Fruit fly (Drosophila melanogaster) whole organism, embryonic: ENCODE results near the gene CG3764.

Source experiments
- Antp ChIP-seq: fragments of 200-800 bp; sonication (Bioruptor generic); optimal IDR thresholded peaks from 3 replicates; lab custom pipeline; 2016; ENCODE audit warnings: missing biosample characterization, missing genetic modification characterization
- Awh ChIP-seq: fragments of 200-800 bp; sonication (Bioruptor generic); IDR thresholded peaks from 2 replicates; pipeline ENCODE4, ENCODE4 v1.3.6; 2022; ENCODE audit warnings: missing biosample characterization, missing genetic modification characterization
- B-H1 ChIP-seq: fragments of 200-800 bp; sonication (Bioruptor generic); IDR thresholded peaks from 3 replicates; pipeline ENCODE4 v1.3.6; 2022; ENCODE audit warnings: missing biosample characterization, missing genetic modification characterization
- Blimp-1 ChIP-seq: fragments of 200-800 bp; sonication (Bioruptor generic); optimal IDR thresholded peaks from 3 replicates; lab custom pipeline; 2018; ENCODE audit warnings: missing biosample characterization, missing genetic modification characterization, mild to moderate bottlenecking, moderate library complexity, missing genetic modification reagents
- CG11085 ChIP-seq: fragments of 200-800 bp; sonication (Bioruptor generic); IDR thresholded peaks from 2 replicates; pipeline ENCODE4 v1.3.6; 2022; ENCODE audit warnings: missing biosample characterization, missing genetic modification characterization
- CG11093 ChIP-seq: fragments of 200-800 bp; sonication (Bioruptor generic); IDR thresholded peaks from 3 replicates; pipeline ENCODE4 v1.3.6; 2022; ENCODE audit warnings: missing biosample characterization, missing genetic modification characterization
- CG11398 ChIP-seq: fragments of 200-800 bp; sonication (Bioruptor generic); optimal IDR thresholded peaks from 2 replicates; lab custom pipeline; 2016; ENCODE audit warnings: missing biosample characterization, missing genetic modification characterization
- CG11723 ChIP-seq: fragments of 200-800 bp; sonication (Bioruptor generic); optimal IDR thresholded peaks from 2 replicates; lab custom pipeline; 2017; ENCODE audit warnings: missing biosample characterization, mild to moderate bottlenecking, missing genetic modification characterization
- CG12659 ChIP-seq: fragments of 200-800 bp; sonication (Bioruptor generic); optimal IDR thresholded peaks from 3 replicates; lab custom pipeline; 2017; ENCODE audit warnings: mild to moderate bottlenecking, missing biosample characterization, missing genetic modification reagents, missing genetic modification characterization
- CG13424 ChIP-seq: fragments of 200-800 bp; sonication (Bioruptor generic); optimal IDR thresholded peaks from 2 replicates; lab custom pipeline; 2019; ENCODE audit warnings: missing biosample characterization, mild to moderate bottlenecking, missing genetic modification characterization, moderate library complexity
- CG14667 ChIP-seq: fragments of 200-800 bp; sonication (Bioruptor generic); IDR thresholded peaks from 2 replicates; pipeline ENCODE4 v1.3.6; 2022; ENCODE audit warnings: missing biosample characterization, missing genetic modification characterization
- CG14860 ChIP-seq: fragments of 200-800 bp; sonication (Bioruptor generic); IDR thresholded peaks from 3 replicates; pipeline ENCODE4 v1.3.6; 2022; ENCODE audit warnings: missing biosample characterization, missing genetic modification characterization; ENCODE audit not compliant: partially characterized antibody
- CG17361 ChIP-seq: fragments of 200-800 bp; sonication (Bioruptor generic); IDR thresholded peaks from 3 replicates; pipeline ENCODE4 v1.3.6; 2022; ENCODE audit warnings: missing biosample characterization, missing genetic modification characterization
- CG17912 ChIP-seq: fragments of 200-800 bp; sonication (Bioruptor generic); optimal IDR thresholded peaks from 2 replicates; lab custom pipeline; 2018; ENCODE audit warnings: missing biosample characterization, mild to moderate bottlenecking, missing genetic modification characterization
- CG18262 ChIP-seq: fragments of 200-800 bp; optimal IDR thresholded peaks from 3 replicates; lab custom pipeline; 2019; ENCODE audit warnings: missing biosample characterization, mild to moderate bottlenecking, missing genetic modification characterization, moderate library complexity
- CG18764 ChIP-seq: fragments of 200-800 bp; sonication (Bioruptor generic); optimal IDR thresholded peaks from 3 replicates; lab custom pipeline; 2016; ENCODE audit warnings: missing biosample characterization, missing genetic modification characterization
- CG2116 ChIP-seq: fragments of 200-800 bp; sonication (Bioruptor generic); optimal IDR thresholded peaks from 3 replicates; lab custom pipeline; 2018; ENCODE audit warnings: missing biosample characterization, mild to moderate bottlenecking, missing genetic modification characterization
- CG2120 ChIP-seq: fragments of 200-800 bp; sonication (Bioruptor generic); optimal IDR thresholded peaks from 3 replicates; lab custom pipeline; 2016; ENCODE audit warnings: missing biosample characterization, missing genetic modification characterization
- CG2678 ChIP-seq: fragments of 200-800 bp; sonication (Bioruptor generic); optimal IDR thresholded peaks from 3 replicates; lab custom pipeline; 2019; ENCODE audit warnings: missing biosample characterization, mild to moderate bottlenecking, missing genetic modification characterization, moderate library complexity
- CG2712 ChIP-seq: fragments of 200-800 bp; optimal IDR thresholded peaks from 3 replicates; lab custom pipeline; 2019; ENCODE audit warnings: missing biosample characterization, mild to moderate bottlenecking, missing genetic modification characterization, moderate library complexity
- CG2889 ChIP-seq: fragments of 200-800 bp; sonication (Bioruptor generic); IDR thresholded peaks from 3 replicates; pipeline ENCODE4 v1.3.6; 2022; ENCODE audit warnings: missing biosample characterization, missing genetic modification characterization
- CG31441 ChIP-seq: fragments of 200-800 bp; sonication (Bioruptor generic); IDR thresholded peaks from 2 replicates; pipeline ENCODE4 v1.3.6; 2022; ENCODE audit warnings: missing biosample characterization, missing genetic modification characterization
- CG33213 ChIP-seq: fragments of 200-800 bp; sonication (Bioruptor generic); optimal IDR thresholded peaks from 3 replicates; lab custom pipeline; 2016; ENCODE audit warnings: missing biosample characterization, missing genetic modification characterization
- CG34376 ChIP-seq: fragments of 200-800 bp; sonication (Bioruptor generic); optimal IDR thresholded peaks from 2 replicates; lab custom pipeline; 2018; ENCODE audit warnings: missing biosample characterization, mild to moderate bottlenecking, missing genetic modification characterization
- CG7372 ChIP-seq: fragments of 200-800 bp; sonication (Bioruptor generic); IDR thresholded peaks from 2 replicates; pipeline ENCODE4 v1.3.6; 2022; ENCODE audit warnings: missing biosample characterization, missing genetic modification characterization
- CG8765 ChIP-seq: fragments of 200-800 bp; sonication (Bioruptor generic); IDR thresholded peaks from 2 replicates; pipeline ENCODE4 v1.3.6; 2022; ENCODE audit warnings: missing biosample characterization, missing genetic modification characterization
- CG9817 ChIP-seq: fragments of 200-800 bp; sonication (Bioruptor generic); optimal IDR thresholded peaks from 2 replicates; lab custom pipeline; 2018; ENCODE audit warnings: missing biosample characterization, mild to moderate bottlenecking, missing genetic modification characterization, moderate library complexity
- GATAe ChIP-seq: fragments of 200-800 bp; sonication (Bioruptor generic); conservative IDR thresholded peaks from 2 replicates; pipeline ENCODE4 v1.3.6; 2022; ENCODE audit warnings: missing biosample characterization, missing genetic modification characterization
- Hand ChIP-seq: fragments of 200-800 bp; sonication (Bioruptor generic); optimal IDR thresholded peaks from 2 replicates; lab custom pipeline; 2017; ENCODE audit warnings: mild to moderate bottlenecking, missing biosample characterization, missing genetic modification reagents, missing genetic modification characterization
- Hmx ChIP-seq: fragments of 200-800 bp; sonication (Bioruptor generic); optimal IDR thresholded peaks from 2 replicates; lab custom pipeline; 2016; ENCODE audit warnings: missing biosample characterization, missing genetic modification characterization
- Hr39 ChIP-seq: fragments of >200 bp; optimal IDR thresholded peaks from 2 replicates; lab custom pipeline; 2017
- Nf-YA ChIP-seq: fragments of 200-800 bp; sonication (Bioruptor generic); IDR thresholded peaks from 2 replicates; pipeline ENCODE4 v1.3.6; 2022; ENCODE audit warnings: missing biosample characterization, missing genetic modification characterization
- Nf-YC ChIP-seq: fragments of 200-800 bp; optimal IDR thresholded peaks from 3 replicates; lab custom pipeline; 2019; ENCODE audit warnings: missing biosample characterization, mild to moderate bottlenecking, missing genetic modification characterization, moderate library complexity
- Oli ChIP-seq: fragments of 200-800 bp; sonication (Bioruptor generic); optimal IDR thresholded peaks from 2 replicates; lab custom pipeline; 2018; ENCODE audit warnings: missing biosample characterization, mild to moderate bottlenecking, missing genetic modification characterization, moderate library complexity
- Rfx ChIP-seq: fragments of 200-800 bp; sonication (Bioruptor generic); IDR thresholded peaks from 2 replicates; pipeline ENCODE4 v1.3.6; 2022; ENCODE audit warnings: missing biosample characterization, missing genetic modification characterization
- Sox100B ChIP-seq: fragments of 200-800 bp; sonication (Bioruptor generic); optimal IDR thresholded peaks from 3 replicates; lab custom pipeline; 2018; ENCODE audit warnings: missing biosample characterization, mild to moderate bottlenecking, missing genetic modification characterization
- amos ChIP-seq: fragments of 200-800 bp; sonication (Bioruptor generic); IDR thresholded peaks from 2 replicates; pipeline ENCODE4 v1.3.6; 2022; ENCODE audit warnings: missing biosample characterization, missing genetic modification characterization; ENCODE audit not compliant: partially characterized antibody
- dimm ChIP-seq: fragments of 200-800 bp; sonication (Bioruptor generic); IDR thresholded peaks from 2 replicates; pipeline ENCODE4 v1.3.6; 2022; ENCODE audit warnings: missing biosample characterization, missing genetic modification characterization
- dmrt99B ChIP-seq: fragments of 200-800 bp; sonication (Bioruptor generic); optimal IDR thresholded peaks from 2 replicates; lab custom pipeline; 2018; ENCODE audit warnings: missing biosample characterization, mild to moderate bottlenecking, missing genetic modification characterization, moderate library complexity
- fru ChIP-seq: fragments of >200 bp; optimal IDR thresholded peaks from 2 replicates; lab custom pipeline; 2017
- hkb ChIP-seq, 2 experiments: fragments of 200-800 bp in 1 of 2; fragments of >200 bp in 1 of 2; sonication (Bioruptor generic) in 1 of 2; IDR thresholded peaks in 1 of 2; optimal IDR thresholded peaks in 1 of 2; 2 replicates each; pipeline versions ENCODE4 v1.3.6 to Lab custom; 2017 to 2022; ENCODE audit warnings: missing biosample characterization in 1 of 2, missing genetic modification characterization in 1 of 2
- kay ChIP-seq: fragments of 200-800 bp; sonication (Bioruptor generic); optimal IDR thresholded peaks from 2 replicates; lab custom pipeline; 2016; ENCODE audit warnings: missing biosample characterization, missing genetic modification characterization
- prd ChIP-seq, 3 experiments: fragments of >200 bp in 2 of 3; fragments of 200-800 bp in 1 of 3; sonication (Bioruptor generic) in 1 of 3; optimal IDR thresholded peaks in 2 of 3; IDR thresholded peaks in 1 of 3; 2 replicates in 2 of 3; 3 replicates in 1 of 3; pipeline versions ENCODE4 v1.3.6 to Lab custom; 2017 to 2022; ENCODE audit warnings: missing biosample characterization in 1 of 3, missing genetic modification characterization in 1 of 3
- sob ChIP-seq: fragments of 200-800 bp; sonication (Bioruptor generic); IDR thresholded peaks from 2 replicates; pipeline ENCODE4 v1.3.6; 2022; ENCODE audit warnings: missing biosample characterization, missing genetic modification characterization
- ssp ChIP-seq: fragments of 200-800 bp; sonication (Bioruptor generic); IDR thresholded peaks from 2 replicates; pipeline ENCODE4 v1.3.6; 2022; ENCODE audit warnings: missing biosample characterization, missing genetic modification characterization
- sug ChIP-seq: fragments of 200-800 bp; optimal IDR thresholded peaks from 2 replicates; lab custom pipeline; 2019; ENCODE audit warnings: missing biosample characterization, mild to moderate bottlenecking, missing genetic modification characterization, moderate library complexity
- tll ChIP-seq, 2 experiments: fragments of 200-800 bp in 1 of 2; fragments of >200 bp in 1 of 2; sonication (Bioruptor generic) in 1 of 2; optimal IDR thresholded peaks; 2 replicates each; lab custom pipeline; 2017 to 2019; ENCODE audit warnings: missing biosample characterization in 2 of 2, missing genetic modification characterization in 2 of 2, mild to moderate bottlenecking in 1 of 2, moderate library complexity in 1 of 2
- twi ChIP-seq: fragments of 200-800 bp; optimal IDR thresholded peaks from 2 replicates; lab custom pipeline; 2019; ENCODE audit warnings: missing biosample characterization, mild to moderate bottlenecking, missing genetic modification characterization, moderate library complexity
- wek ChIP-seq: fragments of 200-800 bp; sonication (Bioruptor generic); optimal IDR thresholded peaks from 3 replicates; lab custom pipeline; 2018; ENCODE audit warnings: missing biosample characterization, mild to moderate bottlenecking, missing genetic modification characterization, moderate library complexity

The CG3764 gene

dm6 chr3L:16971611-16972359 lies 40.6 kb downstream of the CG3764 start (continued):
- TF ChIP-seq Awh (GFP tag; lab: Robert Waterston, UW) (0 out of 2 replicates have a peak, but pooled peaks have one; percentile 7), CG31441 (GFP tag; lab: Robert Waterston, UW) (0 out of 2 replicates have a peak, but pooled peaks have one; percentile 16), fru (lab: Kevin White, UChicago) (no peak), dmrt99B (tag; lab: Kevin White, UChicago) (peak; percentile 44), CG2712 (tag; lab: Kevin White, UChicago) (peak; percentile 6), CG7372 (GFP tag; lab: Robert Waterston, UW) (peak; percentile 15; the same call in 1 of the 2 replicates), CG14667 (GFP tag; lab: Robert Waterston, UW) (no peak), CG2678 (tag; lab: Kevin White, UChicago) (peak; percentile 15), wek (GFP tag; lab: Kevin White, UChicago) (no peak), CG17912 (no peak), Rfx (GFP tag; lab: Robert Waterston, UW) (peak; percentile 17; the same call in 1 of the 2 replicates), CG18262 (tag; lab: Kevin White, UChicago) (peak; percentile 29), CG17361 (GFP tag; lab: Robert Waterston, UW) (peak; percentile 37; the same call in 1 of the 3 replicates), hkb (optimal IDR thresholded peaks at IDR 0.05; lab: Kevin White, UChicago) (no peak), hkb (GFP tag; IDR thresholded peaks at IDR 0.05; lab: Robert Waterston, UW) (no peak), CG11093 (GFP tag; lab: Robert Waterston, UW) (no peak), CG14860 (no peak), CG18764 (GFP tag; lab: Kevin White, UChicago) (no peak), sob (GFP tag; lab: Robert Waterston, UW) (no peak), kay (GFP tag; lab: Kevin White, UChicago) (no peak), CG33213 (GFP tag; lab: Kevin White, UChicago) (no peak), CG11085 (GFP tag; lab: Robert Waterston, UW) (no peak), CG2120 (GFP tag; lab: Kevin White, UChicago) (no peak), CG34376 (GFP tag; lab: Kevin White, UChicago) (no peak), Blimp-1 (peak; percentile 23), Nf-YC (tag; lab: Kevin White, UChicago) (no peak), Hr39 (lab: Kevin White, UChicago) (no peak), Antp (GFP tag; lab: Kevin White, UChicago) (no peak), Hand (GFP tag; lab: Kevin White, UChicago) (no peak), tll (GFP tag; optimal IDR thresholded peaks at IDR 0.05; lab: Kevin White, UChicago) (no peak), Sox100B (GFP tag; lab: Kevin White, UChicago) (peak; percentile 14)

dm6 chr3L:16969652-16970109 lies 42.7 kb downstream of the CG3764 start, which contains the start of gene Exn:
Gene Exn (plus strand): TSS chr3L:16970013.
- TF ChIP-seq sug (tag; lab: Kevin White, UChicago), result peak; percentile 66
- no peak for TF ChIP-seq CG11398 (GFP tag; lab: Kevin White, UChicago)
- no peak for TF ChIP-seq CG13424 (tag; lab: Kevin White, UChicago)
- TF ChIP-seq CG12659, result peak; percentile 29
- no peak for TF ChIP-seq Hmx
- peak; percentile 59 for TF ChIP-seq GATAe (GFP tag; lab: Robert Waterston, UW)
- TF ChIP-seq Oli (tag; lab: Kevin White, UChicago), result no peak
- no peak; the same call in 1 of the 2 replicates for TF ChIP-seq amos (GFP tag; lab: Robert Waterston, UW)
- 0 out of 2 replicates have a peak, but pooled peaks have one; percentile 23 for TF ChIP-seq Nf-YA (GFP tag; lab: Robert Waterston, UW)
- no peak for TF ChIP-seq Blimp-1
- no peak for TF ChIP-seq CG2116 (GFP tag; lab: Kevin White, UChicago)
- no peak for TF ChIP-seq twi (tag; lab: Kevin White, UChicago)
- no peak for TF ChIP-seq ssp
- TF ChIP-seq dimm (GFP tag; lab: Robert Waterston, UW), result no peak
- no peak for TF ChIP-seq CG8765 (GFP tag; lab: Robert Waterston, UW)
- no peak for TF ChIP-seq prd (optimal IDR thresholded peaks at IDR 0.05; lab: Kevin White, UChicago)
- TF ChIP-seq prd (GFP tag; IDR thresholded peaks at IDR 0.05; lab: Robert Waterston, UW), result no peak
- no peak for TF ChIP-seq CG2889 (GFP tag; lab: Robert Waterston, UW)
- no peak for TF ChIP-seq B-H1
- no peak for TF ChIP-seq CG9817 (tag; lab: Kevin White, UChicago)
- no peak for TF ChIP-seq CG11723
